4 worm cellular contexts compared by ENCODE assay signal in the genomic region with DNA sequence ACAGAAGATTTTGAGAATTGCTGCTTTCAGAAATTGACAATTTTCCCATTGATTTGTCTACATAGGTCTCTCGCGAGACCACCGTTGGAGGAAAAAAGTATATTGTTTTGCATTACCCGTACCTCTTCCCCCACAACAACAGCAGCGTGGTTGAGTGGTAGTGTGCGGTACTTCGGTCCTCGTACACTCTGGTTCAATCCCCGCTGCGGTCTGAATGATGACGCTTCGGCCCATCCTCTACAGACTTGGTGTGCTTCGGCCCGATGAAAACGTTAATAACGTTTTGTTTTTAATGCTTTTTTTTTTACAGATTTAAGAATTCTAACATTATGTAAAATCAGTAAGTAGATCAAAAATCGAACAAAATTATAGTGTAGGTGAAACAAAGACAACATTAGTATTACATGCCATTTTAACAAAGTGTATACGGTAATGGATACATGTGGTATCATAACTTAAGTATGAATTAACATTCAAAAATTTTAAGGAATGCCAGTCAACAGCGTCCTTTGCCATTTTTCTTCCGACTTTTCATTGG.
A peak's percentile ranks its signal among the peaks of the same experiment; 100 is the strongest.
TF ChIP-seq lines count a peak whose summit lies in the region.

A gene (plus strand): TSS at position 488 of the 538 bp plus-strand sequence.

TF ChIP-seq in whole organism, L2 larva, 48 proteins besides CTCF, POLR2A, EP300 and RAD21 (continued from another document):
- peak; percentile 33 for TF ChIP-seq sma-9 (GFP tag; optimal IDR thresholded peaks at IDR 0.05; lab: Kevin White, UChicago)
- no peak for TF ChIP-seq sma-9 (tag; optimal IDR thresholded peaks at IDR 0.05; lab: Kevin White, UChicago)
- TF ChIP-seq nhr-6 (tag; optimal IDR thresholded peaks at IDR 0.05; lab: Kevin White, UChicago), result no peak
- TF ChIP-seq unc-55 (GFP tag; optimal IDR thresholded peaks at IDR 0.05; lab: Kevin White, UChicago), result peak; percentile 31
- TF ChIP-seq nhr-25 (tag; optimal IDR thresholded peaks at IDR 0.05; lab: Kevin White, UChicago), result no peak
- TF ChIP-seq ceh-16 (tag; optimal IDR thresholded peaks at IDR 0.05; lab: Kevin White, UChicago), result no peak
- TF ChIP-seq snpc-4 (tag; optimal IDR thresholded peaks at IDR 0.05; lab: Kevin White, UChicago), result no peak
- TF ChIP-seq nhr-21 (tag; optimal IDR thresholded peaks at IDR 0.05; lab: Kevin White, UChicago), result peak; percentile 14
- no peak for TF ChIP-seq blmp-1 (tag; optimal IDR thresholded peaks at IDR 0.05; lab: Kevin White, UChicago; ENCODE audit: insufficient read depth)
- peak; percentile 13 for TF ChIP-seq lin-13 (GFP tag; optimal IDR thresholded peaks at IDR 0.05; lab: Kevin White, UChicago)
- no peak for TF ChIP-seq ceh-82 (tag; optimal IDR thresholded peaks at IDR 0.05; lab: Kevin White, UChicago)

TF ChIP-seq in whole organism, L4 larva, 104 proteins besides CTCF, POLR2A, EP300 and RAD21 (continued from another document and continues in another):
- TF ChIP-seq Y105C5A.15 (GFP tag; IDR thresholded peaks at IDR 0.05; lab: Robert Waterston, UW) (0 out of 2 replicates have a peak, but pooled peaks have one; percentile 57), mdt-29 (GFP tag; IDR thresholded peaks at IDR 0.05; lab: Robert Waterston, UW) (no peak), snpc-4 (tag; optimal IDR thresholded peaks at IDR 0.05; lab: Kevin White, UChicago) (no peak), mxl-3 (GFP tag; optimal IDR thresholded peaks at IDR 0.05; lab: Kevin White, UChicago) (peak; percentile 25), daf-16 (GFP tag; optimal IDR thresholded peaks at IDR 0.05; lab: Kevin White, UChicago) (peak in 1 of 2 experiments; percentile 20), daf-16 (tag; optimal IDR thresholded peaks at IDR 0.05; lab: Kevin White, UChicago) (peak; percentile 51), ceh-32 (tag; optimal IDR thresholded peaks at IDR 0.05; lab: Kevin White, UChicago; ENCODE audit: poor library complexity) (no peak), dve-1 (tag; optimal IDR thresholded peaks at IDR 0.05; lab: Kevin White, UChicago; ENCODE audit: insufficient read depth) (peak; percentile 45), cey-2 (tag; optimal IDR thresholded peaks at IDR 0.05; lab: Kevin White, UChicago; ENCODE audit: borderline replicate concordance, insufficient read depth) (no peak), unc-62 (GFP tag; optimal IDR thresholded peaks at IDR 0.05 in 1 of 2; lab: Kevin White, UChicago) (peak in 1 of 2 experiments; percentile 9), unc-62 (tag; optimal IDR thresholded peaks at IDR 0.05; lab: Kevin White, UChicago) (no peak), hlh-11 (tag; optimal IDR thresholded peaks at IDR 0.05; lab: Kevin White, UChicago) (peak; percentile 21), nhr-48 (tag; optimal IDR thresholded peaks at IDR 0.05; lab: Kevin White, UChicago) (no peak), nhr-42 (GFP tag; IDR thresholded peaks at IDR 0.05; lab: Robert Waterston, UW) (0 out of 2 replicates have a peak, but pooled peaks have one; percentile 21), F10B5.3 (tag; optimal IDR thresholded peaks at IDR 0.05; lab: Kevin White, UChicago) (no peak), arid-1 (GFP tag; conservative IDR thresholded peaks at IDR 0.05; lab: Robert Waterston, UW) (0 out of 2 replicates have a peak, but pooled peaks have one; percentile 43), ceh-20 (GFP tag; IDR thresholded peaks at IDR 0.05; lab: Robert Waterston, UW) (no peak), aha-1 (tag; lab: Kevin White, UChicago) (peak; percentile 33), ceh-82 (tag; optimal IDR thresholded peaks at IDR 0.05; lab: Kevin White, UChicago) (no peak), T26A8.4 (GFP tag; IDR thresholded peaks at IDR 0.05; lab: Robert Waterston, UW) (peak; percentile 32; the same call in 1 of the 2 replicates), ceh-44 (GFP tag; IDR thresholded peaks at IDR 0.05; lab: Robert Waterston, UW) (no peak; the same call in 1 of the 2 replicates), saeg-2 (GFP tag; IDR thresholded peaks at IDR 0.05; lab: Robert Waterston, UW) (0 out of 2 replicates have a peak, but pooled peaks have one; percentile 58), lim-7 (GFP tag; IDR thresholded peaks at IDR 0.05; lab: Robert Waterston, UW) (peak; percentile 80), ZK337.2 (GFP tag; IDR thresholded peaks at IDR 0.05; lab: Robert Waterston, UW) (no peak), lir-3 (tag; optimal IDR thresholded peaks at IDR 0.05; lab: Kevin White, UChicago) (peak; percentile 26), lin-15B (tag; optimal IDR thresholded peaks at IDR 0.05; lab: Kevin White, UChicago) (no peak), mep-1 (tag; optimal IDR thresholded peaks at IDR 0.05; lab: Kevin White, UChicago) (peak; percentile 40), Y48G9A.11 (GFP tag; IDR thresholded peaks at IDR 0.05; lab: Robert Waterston, UW) (no peak), set-16 (GFP tag; IDR thresholded peaks at IDR 0.05; lab: Robert Waterston, UW) (peak; percentile 27; the same call in 1 of the 2 replicates), Y5F2A.4 (GFP tag; optimal IDR thresholded peaks at IDR 0.05; lab: Kevin White, UChicago) (peak; percentile 5), rbr-2 (tag; optimal IDR thresholded peaks at IDR 0.05; lab: Kevin White, UChicago) (peak; percentile 45), tra-1 (GFP tag; IDR thresholded peaks at IDR 0.05; lab: Robert Waterston, UW) (peak; percentile 54; the same call in 1 of the 2 replicates), ama-1 (optimal IDR thresholded peaks at IDR 0.05; lab: Kevin White, UChicago) (no peak), lin-38 (GFP tag; IDR thresholded peaks at IDR 0.05; lab: Robert Waterston, UW) (peak; percentile 66), madf-5 (GFP tag; IDR thresholded peaks at IDR 0.05; lab: Robert Waterston, UW) (0 out of 4 replicates have a peak, but pooled peaks of 1 of the 2 experiments have one; percentile 15), ces-1 (GFP tag; optimal IDR thresholded peaks at IDR 0.05; lab: Kevin White, UChicago) (no peak)

TF ChIP-seq in whole organism, late embryonic, 69 proteins besides CTCF, POLR2A, EP300 and RAD21 (continued from another document and continues in another):
- TF ChIP-seq C38D4.7 (GFP tag; optimal IDR thresholded peaks at IDR 0.05; lab: Kevin White, UChicago), result peak; percentile 35
- no peak for TF ChIP-seq mec-3 (tag; optimal IDR thresholded peaks at IDR 0.05; lab: Kevin White, UChicago; ENCODE audit: borderline replicate concordance)
- peak; percentile 43 for TF ChIP-seq lin-11 (tag; optimal IDR thresholded peaks at IDR 0.05; lab: Kevin White, UChicago)
- peak; percentile 12 for TF ChIP-seq tbx-7 (tag; optimal IDR thresholded peaks at IDR 0.05; lab: Kevin White, UChicago)
- peak; percentile 46; the same call in 1 of the 2 replicates for TF ChIP-seq unc-3 (GFP tag; conservative IDR thresholded peaks at IDR 0.05; lab: Robert Waterston, UW)
- TF ChIP-seq unc-3 (tag; optimal IDR thresholded peaks at IDR 0.05; lab: Kevin White, UChicago), result no peak
- TF ChIP-seq eyg-1 (tag; optimal IDR thresholded peaks at IDR 0.05; lab: Kevin White, UChicago), result peak; percentile 30
- no peak for TF ChIP-seq T23F11.4 (GFP tag; optimal IDR thresholded peaks at IDR 0.05; lab: Kevin White, UChicago)
- no peak for TF ChIP-seq fkh-10 (GFP tag; optimal IDR thresholded peaks at IDR 0.05; lab: Kevin White, UChicago)
- TF ChIP-seq hlh-15 (tag; optimal IDR thresholded peaks at IDR 0.05; lab: Kevin White, UChicago), result peak; percentile 29
- TF ChIP-seq ceh-6 (GFP tag; optimal IDR thresholded peaks at IDR 0.05; lab: Kevin White, UChicago), result peak; percentile 75
- TF ChIP-seq che-1 (tag; optimal IDR thresholded peaks at IDR 0.05; lab: Kevin White, UChicago), result peak; percentile 60
- TF ChIP-seq dve-1 (tag; optimal IDR thresholded peaks at IDR 0.05; lab: Kevin White, UChicago), result peak; percentile 15
- TF ChIP-seq elt-4 (tag; optimal IDR thresholded peaks at IDR 0.05; lab: Kevin White, UChicago), result no peak
- TF ChIP-seq F13H6.1 (tag; optimal IDR thresholded peaks at IDR 0.05; lab: Kevin White, UChicago), result no peak
- peak; percentile 35 for TF ChIP-seq rnt-1 (tag; optimal IDR thresholded peaks at IDR 0.05; lab: Kevin White, UChicago)
- no peak for TF ChIP-seq pqm-1 (tag; optimal IDR thresholded peaks at IDR 0.05; lab: Kevin White, UChicago)
- no peak for TF ChIP-seq nhr-11 (tag; optimal IDR thresholded peaks at IDR 0.05; lab: Kevin White, UChicago)
- peak; percentile 23 for TF ChIP-seq hlh-8 (tag; optimal IDR thresholded peaks at IDR 0.05; lab: Kevin White, UChicago)
- TF ChIP-seq zip-5 (tag; optimal IDR thresholded peaks at IDR 0.05; lab: Kevin White, UChicago), result no peak
- TF ChIP-seq ceh-31 (tag; optimal IDR thresholded peaks at IDR 0.05; lab: Kevin White, UChicago), result peak; percentile 36
- TF ChIP-seq hlh-6 (tag; optimal IDR thresholded peaks at IDR 0.05; lab: Kevin White, UChicago), result peak; percentile 79
- peak; percentile 43 for TF ChIP-seq C08G9.2 (tag; optimal IDR thresholded peaks at IDR 0.05; lab: Kevin White, UChicago)
- TF ChIP-seq elt-2 (tag; optimal IDR thresholded peaks at IDR 0.05; lab: Kevin White, UChicago), result peak; percentile 78
- no peak for TF ChIP-seq ztf-16 (tag; optimal IDR thresholded peaks at IDR 0.05; lab: Kevin White, UChicago)
- peak; percentile 50 for TF ChIP-seq pha-2 (tag; optimal IDR thresholded peaks at IDR 0.05; lab: Kevin White, UChicago)
- peak; percentile 32 for TF ChIP-seq madf-2 (tag; optimal IDR thresholded peaks at IDR 0.05; lab: Kevin White, UChicago)
- peak; percentile 69 for TF ChIP-seq fkh-6 (tag; optimal IDR thresholded peaks at IDR 0.05; lab: Kevin White, UChicago)
- TF ChIP-seq unc-42 (tag; optimal IDR thresholded peaks at IDR 0.05; lab: Kevin White, UChicago), result no peak
- peak; percentile 74 for TF ChIP-seq nhr-232 (tag; optimal IDR thresholded peaks at IDR 0.05; lab: Kevin White, UChicago)
- peak; percentile 55 for TF ChIP-seq K09A11.1 (tag; optimal IDR thresholded peaks at IDR 0.05; lab: Kevin White, UChicago; ENCODE audit: insufficient read depth)
- peak; percentile 4 for TF ChIP-seq ceh-14 (tag; optimal IDR thresholded peaks at IDR 0.05; lab: Kevin White, UChicago)
- TF ChIP-seq pag-3 (tag; optimal IDR thresholded peaks at IDR 0.05; lab: Kevin White, UChicago; ENCODE audit: borderline replicate concordance), result no peak
- no peak for TF ChIP-seq lim-6 (tag; optimal IDR thresholded peaks at IDR 0.05; lab: Kevin White, UChicago)
- TF ChIP-seq sox-2 (GFP tag; IDR thresholded peaks at IDR 0.05; lab: Robert Waterston, UW), result peak; percentile 77
- TF ChIP-seq hlh-30 (tag; optimal IDR thresholded peaks at IDR 0.05; lab: Kevin White, UChicago; ENCODE audit: insufficient read depth), result no peak
- TF ChIP-seq sox-4 (tag; optimal IDR thresholded peaks at IDR 0.05; lab: Kevin White, UChicago), result peak; percentile 61
- peak; percentile 31 for TF ChIP-seq unc-86 (tag; optimal IDR thresholded peaks at IDR 0.05; lab: Kevin White, UChicago)
- peak; percentile 35 for TF ChIP-seq fax-1 (tag; optimal IDR thresholded peaks at IDR 0.05; lab: Kevin White, UChicago)
- TF ChIP-seq ceh-45 (GFP tag; IDR thresholded peaks at IDR 0.05; lab: Robert Waterston, UW), result no peak

TF ChIP-seq in whole organism, mixed stage, embryonic, 35 proteins besides CTCF, POLR2A, EP300 and RAD21 (continued from another document):
- TF ChIP-seq lin-32 (GFP tag; optimal IDR thresholded peaks at IDR 0.05; lab: Kevin White, UChicago) (peak; percentile 42), nhr-2 (tag; optimal IDR thresholded peaks at IDR 0.05; lab: Kevin White, UChicago) (no peak), nhr-28 (tag; optimal IDR thresholded peaks at IDR 0.05; lab: Kevin White, UChicago) (no peak), ceh-43 (GFP tag; optimal IDR thresholded peaks at IDR 0.05; lab: Kevin White, UChicago) (peak; percentile 45), sem-2 (GFP tag; optimal IDR thresholded peaks at IDR 0.05; lab: Kevin White, UChicago) (peak; percentile 72), ham-2 (GFP tag; optimal IDR thresholded peaks at IDR 0.05; lab: Kevin White, UChicago) (peak; percentile 24), nhr-76 (tag; optimal IDR thresholded peaks at IDR 0.05; lab: Kevin White, UChicago) (no peak)
